Worm (Caenorhabditis elegans): Measurements from ENCODE around the gene T19E7.6.

Gene T19E7.6

DNA sequence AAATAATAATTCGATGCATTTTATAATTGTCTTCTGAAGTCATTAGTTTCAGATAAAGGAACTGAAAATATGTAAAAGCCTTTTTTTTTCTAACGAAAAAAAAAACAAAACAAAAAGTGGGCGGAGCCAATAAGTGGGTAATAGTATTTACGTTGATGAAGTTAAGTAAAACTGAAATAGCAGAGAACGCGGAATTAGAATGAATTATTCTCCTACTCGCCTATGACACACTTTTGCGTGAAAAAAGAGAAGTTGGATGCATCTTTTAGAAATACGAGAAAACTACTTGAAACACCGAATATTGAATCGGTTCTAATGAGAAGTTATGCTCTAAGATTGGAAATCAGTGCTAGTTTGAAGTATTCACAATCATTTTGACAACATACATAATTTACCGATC, 49.7 kb downstream of the T19E7.6 start, which contains the start of gene srsx-16:
Gene srsx-16 (minus strand): TSS at position 101 of the 400 bp plus-strand sequence.
- no peak for TF ChIP-seq attf-3 (GFP tag; conservative IDR thresholded peaks at IDR 0.05)
- TF ChIP-seq snpc-1.3 (tag; optimal IDR thresholded peaks at IDR 0.05; ENCODE audit: insufficient read depth), result no peak
- TF ChIP-seq hlh-12 (tag; optimal IDR thresholded peaks at IDR 0.05), result no peak
- TF ChIP-seq ceh-91 (GFP tag; IDR thresholded peaks at IDR 0.05), result no peak
- TF ChIP-seq attf-5 (GFP tag; optimal IDR thresholded peaks at IDR 0.05), result no peak
- no peak for TF ChIP-seq ztf-6 (GFP tag; IDR thresholded peaks at IDR 0.05)
- TF ChIP-seq xnd-1 (tag; optimal IDR thresholded peaks at IDR 0.05), result no peak
- TF ChIP-seq nhr-27 (tag; optimal IDR thresholded peaks at IDR 0.05), result no peak
- TF ChIP-seq let-526 (GFP tag; IDR thresholded peaks at IDR 0.05), result no peak
- no peak for TF ChIP-seq fkh-3 (tag; optimal IDR thresholded peaks at IDR 0.05)
- no peak for TF ChIP-seq F33H1.4 (GFP tag; IDR thresholded peaks at IDR 0.05)
- no peak for TF ChIP-seq sptf-2 (GFP tag; optimal IDR thresholded peaks at IDR 0.05)
- no peak for TF ChIP-seq ztf-3 (GFP tag; optimal IDR thresholded peaks at IDR 0.05)

All from whole organism, young adult.